Fruit fly (Drosophila melanogaster): ENCODE data around the gene Uch-L5.

Gene Uch-L5

DNA sequence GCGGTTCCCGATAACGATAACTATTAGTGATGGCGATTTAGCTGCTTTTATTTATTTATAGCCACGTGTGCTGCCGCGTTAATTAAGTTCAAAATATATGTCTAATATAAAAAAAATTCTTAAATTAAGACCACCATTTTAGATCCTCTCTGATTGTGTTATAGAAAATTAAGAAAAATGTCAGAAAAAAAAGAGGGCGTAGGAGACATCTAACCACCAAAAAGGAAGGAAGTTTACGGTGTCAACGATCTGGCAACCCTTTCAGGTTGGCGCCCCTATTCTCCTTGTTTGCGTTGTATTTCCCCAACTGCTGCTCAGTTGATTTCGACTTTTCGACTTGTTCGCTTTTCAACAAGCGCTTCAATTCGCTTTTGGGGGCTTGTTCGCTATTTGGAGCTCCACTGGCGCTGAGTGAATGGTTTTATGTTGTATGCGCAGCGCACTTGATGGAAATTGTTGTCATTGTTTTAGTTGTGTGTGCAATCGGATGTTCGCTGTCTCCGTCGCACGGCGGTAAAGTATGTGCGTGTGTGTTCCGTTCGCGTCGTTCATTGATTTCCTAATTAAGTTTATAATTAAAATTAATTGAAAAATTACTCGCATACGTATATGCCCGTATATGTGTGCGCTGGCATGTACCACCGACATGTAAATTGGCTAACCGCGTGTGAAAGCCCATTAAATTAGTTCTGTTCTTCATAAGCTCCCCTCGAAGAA lies 15.8 kb downstream of the Uch-L5 start, which contains the start of the genes CG3434 and CG44838:
CG3434 (minus strand) TSS at position 25 of the 717 bp plus-strand sequence.
CG44838 (plus strand) TSS at position 276 of the 717 bp plus-strand sequence.
- TF ChIP-seq Dll (optimal IDR thresholded peaks at IDR 0.05) = no peak

DNA sequence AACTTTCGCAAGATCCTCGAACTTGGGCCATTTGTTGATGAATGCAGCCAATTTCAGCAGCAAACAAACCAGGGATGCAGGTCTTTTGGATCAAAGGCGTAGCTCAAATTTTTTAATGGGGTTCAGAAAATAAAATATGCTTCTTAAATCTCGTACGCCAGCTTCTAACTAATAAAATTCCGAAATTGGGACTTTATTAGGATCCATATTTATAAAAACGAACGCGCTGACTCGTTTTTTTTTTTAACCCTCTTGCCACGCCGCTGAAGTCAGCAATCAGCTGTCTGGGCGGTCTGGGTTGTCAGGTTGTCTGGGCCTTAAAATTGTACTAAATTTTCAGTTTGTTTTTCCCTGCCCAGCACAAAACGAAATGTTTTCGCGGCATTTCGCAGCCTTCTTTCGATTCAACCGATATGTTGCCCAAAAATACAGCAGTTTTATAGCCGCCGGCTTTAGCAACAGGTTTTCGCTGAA lies 19.1 kb downstream of the Uch-L5 start, which contains the start of gene CG3437:
CG3437 (minus strand) TSS at position 51 of the 474 bp plus-strand sequence.
- TF ChIP-seq psq (optimal IDR thresholded peaks at IDR 0.05) (no peak), Dll (optimal IDR thresholded peaks at IDR 0.05) (no peak), CG8478 (optimal IDR thresholded peaks at IDR 0.05) (no peak), usp (GFP tag; optimal IDR thresholded peaks at IDR 0.05) (no peak), pan (optimal IDR thresholded peaks at IDR 0.05) (no peak), EcR (GFP tag; optimal IDR thresholded peaks at IDR 0.05) (no peak)

DNA sequence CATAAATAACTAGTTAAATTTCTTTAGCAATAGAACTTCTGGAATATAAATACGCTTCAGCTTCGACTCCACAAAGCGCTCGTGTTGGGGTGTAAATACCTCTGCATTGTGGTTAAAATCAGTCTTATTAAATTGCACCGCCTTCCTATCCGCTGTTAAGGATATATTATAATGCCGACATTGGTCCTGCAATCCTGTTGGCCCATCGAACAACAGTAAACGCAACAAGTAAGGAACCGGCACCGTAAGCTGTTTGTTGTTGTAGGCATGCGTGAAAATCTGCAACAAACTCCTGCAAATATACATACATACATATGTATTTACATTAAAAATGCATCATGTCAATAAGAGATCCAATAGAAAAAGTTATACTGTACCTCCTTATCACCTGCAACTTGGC lies 20.4 kb downstream of the Uch-L5 start:
- TF ChIP-seq usp (GFP tag; optimal IDR thresholded peaks at IDR 0.05) (no peak), EcR (GFP tag; optimal IDR thresholded peaks at IDR 0.05) (no peak), CG8478 (optimal IDR thresholded peaks at IDR 0.05) (no peak), Dll (optimal IDR thresholded peaks at IDR 0.05) (no peak), pan (optimal IDR thresholded peaks at IDR 0.05) (no peak), psq (optimal IDR thresholded peaks at IDR 0.05) (no peak)

DNA sequence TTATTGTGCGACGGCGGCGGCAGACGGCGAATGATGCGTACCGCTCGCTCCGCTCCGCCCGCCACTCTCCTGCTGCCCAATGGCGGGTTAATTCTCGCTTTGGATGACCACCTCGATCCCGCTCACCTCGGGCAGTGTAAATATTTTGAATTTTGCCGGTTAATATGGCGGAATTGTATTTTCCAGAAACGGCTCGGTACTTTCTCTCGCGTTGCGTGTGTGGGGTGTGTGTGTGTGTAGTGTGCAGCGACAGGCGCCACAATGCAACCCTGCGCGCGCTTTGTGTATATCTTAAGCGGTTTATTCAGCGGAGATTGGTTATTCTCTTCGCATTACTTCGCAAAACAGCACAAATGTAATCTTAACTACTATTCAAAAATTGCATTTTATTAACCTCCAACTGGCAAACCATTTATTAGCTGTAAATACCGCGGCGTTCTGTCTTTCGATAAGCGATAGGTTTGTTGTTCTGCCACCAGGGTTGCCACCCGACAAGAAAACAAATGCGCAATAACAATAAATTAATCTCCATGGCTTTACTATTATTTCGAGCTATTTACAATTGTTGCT lies 20.9 kb downstream of the Uch-L5 start, which contains the start of the genes phol and CG3552:
phol (minus strand) TSS at position 463 of the 570 bp plus-strand sequence.
CG3552 (plus strand) TSS at position 500 of the 570 bp plus-strand sequence.
- no peak for TF ChIP-seq pan (optimal IDR thresholded peaks at IDR 0.05)
- TF ChIP-seq usp (GFP tag; optimal IDR thresholded peaks at IDR 0.05) = no peak
- TF ChIP-seq Dll (optimal IDR thresholded peaks at IDR 0.05) = no peak
- no peak for TF ChIP-seq CG8478 (optimal IDR thresholded peaks at IDR 0.05)
- TF ChIP-seq EcR (GFP tag; optimal IDR thresholded peaks at IDR 0.05) = no peak
- TF ChIP-seq psq (optimal IDR thresholded peaks at IDR 0.05) = no peak

- TF ChIP-seq Dll (optimal IDR thresholded peaks at IDR 0.05) (no peak), psq (optimal IDR thresholded peaks at IDR 0.05) (no peak), EcR (GFP tag; optimal IDR thresholded peaks at IDR 0.05) (no peak), CG8478 (optimal IDR thresholded peaks at IDR 0.05) (no peak), pan (optimal IDR thresholded peaks at IDR 0.05) (no peak), usp (GFP tag; optimal IDR thresholded peaks at IDR 0.05) (no peak)
Observed at dm6 chr3L:9452422-9452821, 24.3 kb downstream of the Uch-L5 start.

- TF ChIP-seq Dll (optimal IDR thresholded peaks at IDR 0.05) = no peak
- TF ChIP-seq EcR (GFP tag; optimal IDR thresholded peaks at IDR 0.05) = no peak
Observed at dm6 chr3L:9451522-9452118, 25.1 kb downstream of the Uch-L5 start, which contains the start of the genes CG3448 and ghi. Gene CG3448 (minus strand): TSS chr3L:9451572. Gene ghi (plus strand): TSS chr3L:9451876.

DNA sequence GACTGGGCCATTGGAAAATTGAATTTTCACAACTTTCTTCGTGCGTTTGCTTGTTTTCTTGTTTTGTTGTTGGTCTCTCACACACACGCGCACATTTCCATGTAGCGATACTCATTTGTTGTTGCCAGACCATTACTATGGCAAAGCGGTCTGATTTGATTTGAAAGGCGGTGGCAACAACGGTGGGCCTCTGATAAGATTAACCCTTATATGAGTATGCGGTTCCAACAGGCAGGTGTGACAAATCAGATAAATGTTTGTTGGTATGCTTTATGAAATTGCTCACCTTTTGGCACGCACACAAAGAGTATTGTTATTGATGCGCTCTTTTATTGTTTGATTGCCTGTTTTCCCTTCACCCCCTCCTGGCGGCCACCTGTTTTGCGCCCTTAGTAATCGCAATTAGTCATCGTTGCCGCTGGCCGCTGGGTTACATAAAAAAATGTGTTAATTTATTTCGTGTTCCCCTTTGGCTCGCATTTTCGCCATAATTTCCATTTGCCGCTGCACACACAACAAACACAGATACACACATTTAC lies 29.5 kb downstream of the Uch-L5 start:
- TF ChIP-seq usp (GFP tag; optimal IDR thresholded peaks at IDR 0.05) (no peak), CG8478 (optimal IDR thresholded peaks at IDR 0.05) (no peak), pan (optimal IDR thresholded peaks at IDR 0.05) (no peak), EcR (GFP tag; optimal IDR thresholded peaks at IDR 0.05) (no peak), Dll (optimal IDR thresholded peaks at IDR 0.05) (no peak), psq (optimal IDR thresholded peaks at IDR 0.05) (no peak)

DNA sequence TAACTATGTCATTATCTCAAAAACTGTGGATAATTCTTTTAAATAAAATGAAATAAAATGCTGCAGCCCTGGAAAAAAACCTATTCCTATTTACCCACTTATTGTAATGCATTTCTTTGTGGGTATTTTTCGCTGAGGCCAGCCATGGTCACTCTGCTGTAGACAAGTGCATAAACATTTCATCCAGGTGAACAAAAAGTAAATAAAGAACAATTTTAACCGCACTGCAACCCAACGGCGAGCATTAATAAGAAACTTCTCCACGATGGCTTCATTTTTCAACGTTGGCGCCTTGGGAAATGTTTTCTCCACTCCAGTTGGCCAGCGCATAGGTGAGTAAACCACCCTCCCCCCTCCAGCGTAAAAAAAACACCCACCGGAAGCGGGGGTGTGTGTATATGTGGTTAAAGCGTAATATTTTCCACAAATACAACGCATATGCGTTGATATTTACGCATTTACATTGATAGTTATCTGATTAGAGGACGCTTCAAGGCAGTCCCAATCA lies 30.0 kb downstream of the Uch-L5 start, which contains the start of gene CG3529:
CG3529 (plus strand) TSS at position 134 of the 508 bp plus-strand sequence.
- TF ChIP-seq CG8478 (optimal IDR thresholded peaks at IDR 0.05) (no peak), usp (GFP tag; optimal IDR thresholded peaks at IDR 0.05) (no peak), EcR (GFP tag; optimal IDR thresholded peaks at IDR 0.05) (no peak)

DNA sequence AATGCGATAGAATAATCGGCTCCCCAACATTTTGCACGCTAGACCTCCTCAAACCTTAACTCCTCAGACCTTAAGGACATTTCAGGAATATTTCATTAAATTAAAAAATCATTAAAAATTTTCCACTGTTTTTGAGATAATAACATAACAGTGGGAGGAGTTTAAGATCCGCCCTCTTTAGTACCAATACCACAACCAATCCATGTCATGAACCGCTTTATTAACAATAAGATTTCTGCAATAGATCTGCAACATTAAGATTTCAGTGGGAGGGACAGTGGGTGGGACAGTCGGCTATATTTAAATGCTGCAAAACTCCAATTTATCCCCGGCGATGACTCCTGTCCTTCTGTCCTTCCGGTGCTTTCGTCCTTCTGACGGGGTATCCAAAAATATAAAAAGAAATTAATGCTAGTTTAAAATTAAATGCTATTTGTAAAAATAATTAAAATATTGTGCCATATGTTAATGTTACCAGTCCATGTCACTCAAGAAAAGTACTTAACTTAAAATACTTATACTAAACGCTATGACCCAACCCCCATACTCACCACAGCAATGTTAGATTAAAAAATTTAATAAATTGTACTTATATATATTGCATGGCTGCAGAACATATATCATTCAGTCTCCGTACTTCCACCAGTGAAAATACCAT lies 34.0 kb downstream of the Uch-L5 start, which contains the start of gene Srg3:
Srg3 (plus strand) TSS at position 608 of the 658 bp plus-strand sequence.
- no peak for TF ChIP-seq pan (optimal IDR thresholded peaks at IDR 0.05)

DNA sequence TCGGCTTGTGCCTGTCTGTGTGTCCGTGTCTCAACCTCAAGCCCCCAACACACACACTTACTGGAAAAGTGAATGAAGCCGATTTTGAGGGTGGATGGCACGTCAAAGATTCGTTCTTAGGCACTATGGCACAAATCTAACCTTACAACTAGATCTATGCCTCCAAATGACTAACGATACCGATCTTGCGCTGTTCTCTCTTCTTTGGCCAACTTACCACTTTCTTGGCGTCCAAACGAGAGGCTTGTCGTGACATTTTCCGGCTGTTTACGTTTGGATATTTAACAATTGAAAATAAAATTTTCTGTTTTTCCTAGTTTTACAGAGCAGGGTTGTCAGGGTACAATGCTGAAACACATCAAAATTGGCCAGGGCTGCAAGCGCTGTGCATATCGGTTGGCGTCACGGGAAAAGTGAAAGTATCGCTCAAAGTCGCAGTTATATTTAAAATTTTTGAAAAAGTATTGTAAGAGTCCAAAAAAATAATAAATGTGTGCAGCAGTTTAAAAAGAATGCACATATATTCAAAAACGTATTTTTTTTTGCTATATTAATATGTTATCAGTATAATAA lies 34.8 kb downstream of the Uch-L5 start, which contains the start of the genes Bet3 and Nf-YA:
Bet3 (minus strand) TSS at position 361 of the 573 bp plus-strand sequence.
Nf-YA (minus strand) TSS at position 361 of the 573 bp plus-strand sequence.
- TF ChIP-seq CG8478 (optimal IDR thresholded peaks at IDR 0.05) (no peak), pan (optimal IDR thresholded peaks at IDR 0.05) (no peak), EcR (GFP tag; optimal IDR thresholded peaks at IDR 0.05) (no peak), psq (optimal IDR thresholded peaks at IDR 0.05) (no peak), Dll (optimal IDR thresholded peaks at IDR 0.05) (no peak), usp (GFP tag; optimal IDR thresholded peaks at IDR 0.05) (no peak)

DNA sequence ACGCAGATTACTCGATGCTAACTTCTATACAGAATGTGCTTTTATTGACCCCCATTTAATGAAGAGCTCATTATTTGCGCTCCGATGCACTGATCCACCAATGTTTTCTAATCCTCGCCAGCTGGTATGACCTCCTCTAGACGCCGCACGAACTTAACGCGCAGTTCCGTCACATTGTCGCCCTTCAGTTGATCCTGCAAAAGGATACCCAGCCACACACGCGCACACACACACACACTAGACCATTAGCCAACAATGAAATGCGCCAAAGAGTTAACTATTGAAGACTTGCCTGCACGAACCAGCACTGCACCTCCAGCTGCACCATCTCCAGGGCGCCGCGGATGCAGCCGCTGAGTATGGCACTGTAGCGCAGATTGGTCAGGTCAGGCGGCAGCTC lies 37.9 kb downstream of the Uch-L5 start:
- TF ChIP-seq Dll (optimal IDR thresholded peaks at IDR 0.05) (no peak), CG8478 (optimal IDR thresholded peaks at IDR 0.05) (no peak), psq (optimal IDR thresholded peaks at IDR 0.05) (no peak), usp (GFP tag; optimal IDR thresholded peaks at IDR 0.05) (no peak), pan (optimal IDR thresholded peaks at IDR 0.05) (no peak), EcR (GFP tag; optimal IDR thresholded peaks at IDR 0.05) (no peak)
